Worm (Caenorhabditis elegans) whole organism, young adult: ENCODE results near the gene mex-6.

Experiments used
- F23B12.7 ChIP-seq: sonication (generic microtip); optimal IDR thresholded peaks from 2 replicates; lab custom pipeline; 2017; ENCODE audit warnings: missing genetic modification characterization, mild to moderate bottlenecking, missing compliant biosample characterization, antibody characterized with exemption, moderate library complexity; ENCODE audit not compliant: insufficient read depth
- F52B5.7 ChIP-seq: sonication (generic microtip); optimal IDR thresholded peaks from 2 replicates; lab custom pipeline; 2016; ENCODE audit warnings: mild to moderate bottlenecking, missing genetic modification characterization, missing compliant biosample characterization
- F55B11.4 ChIP-seq: sonication (generic microtip); optimal IDR thresholded peaks from 2 replicates; lab custom pipeline; 2016; ENCODE audit warnings: missing compliant biosample characterization, missing genetic modification characterization, borderline replicate concordance; ENCODE audit not compliant: insufficient read depth
- F57C9.4 ChIP-seq: sonication (generic microtip); optimal IDR thresholded peaks from 2 replicates; lab custom pipeline; 2017; ENCODE audit warnings: mild to moderate bottlenecking, missing genetic modification characterization, missing compliant biosample characterization
- K11D2.4 ChIP-seq: fragments of 200-800 bp; sonication (Bioruptor generic); IDR thresholded peaks from 2 replicates; pipeline ENCODE4 v1.3.6; 2022; ENCODE audit warnings: missing genetic modification reagents, missing genetic modification characterization, missing compliant biosample characterization
- T07F8.4 ChIP-seq: sonication (generic microtip); optimal IDR thresholded peaks from 2 replicates; lab custom pipeline; 2016; ENCODE audit warnings: mild to moderate bottlenecking, missing genetic modification characterization, moderate library complexity, missing compliant biosample characterization
- Y53G8AR.9 ChIP-seq: fragments of 200-800 bp; sonication (Bioruptor generic); conservative IDR thresholded peaks from 2 replicates; pipeline ENCODE4 v1.3.6; 2022; ENCODE audit warnings: missing genetic modification reagents, missing genetic modification characterization, missing compliant biosample characterization
- Y67H2A.10 ChIP-seq: fragments of 200-800 bp; sonication (Bioruptor generic); conservative IDR thresholded peaks from 2 replicates; pipeline ENCODE4 v1.3.6; 2022; ENCODE audit warnings: missing genetic modification reagents, missing genetic modification characterization, missing compliant biosample characterization
- Y79H2A.3 ChIP-seq: fragments of 200-800 bp; sonication (Bioruptor generic); conservative IDR thresholded peaks from 2 replicates; pipeline ENCODE4 v1.3.6; 2022; ENCODE audit warnings: missing genetic modification reagents, missing genetic modification characterization, missing compliant biosample characterization
- akir-1 ChIP-seq: fragments of 200-800 bp; sonication (Bioruptor generic); optimal IDR thresholded peaks from 2 replicates; lab custom pipeline; 2018; ENCODE audit warnings: mild to moderate bottlenecking, missing genetic modification characterization, moderate library complexity, missing compliant biosample characterization
- aptf-3 ChIP-seq: fragments of 200-800 bp; sonication (Bioruptor generic); IDR thresholded peaks from 2 replicates; pipeline ENCODE4 v1.3.6; 2022; ENCODE audit warnings: missing genetic modification characterization, missing compliant biosample characterization
- atf-7 ChIP-seq: sonication (generic microtip); optimal IDR thresholded peaks from 2 replicates; lab custom pipeline; 2017; ENCODE audit warnings: mild to moderate bottlenecking, missing genetic modification characterization, missing compliant biosample characterization
- attf-5 ChIP-seq: fragments of 200-800 bp; sonication (Bioruptor generic); optimal IDR thresholded peaks from 2 replicates; lab custom pipeline; 2018; ENCODE audit warnings: mild to moderate bottlenecking, missing genetic modification characterization, missing compliant biosample characterization
- bed-1 ChIP-seq: fragments of 200-800 bp; sonication (Bioruptor generic); IDR thresholded peaks from 2 replicates; pipeline ENCODE4 v1.3.6; 2022; ENCODE audit warnings: missing genetic modification reagents, missing genetic modification characterization, missing compliant biosample characterization
- cebp-1 ChIP-seq, 2 experiments: fragments of 200-800 bp in 1 of 2; sonication (Bioruptor generic) in 1 of 2; sonication (generic microtip) in 1 of 2; IDR thresholded peaks in 1 of 2; optimal IDR thresholded peaks in 1 of 2; 2 replicates each; pipeline versions ENCODE4 v1.3.6 to Lab custom; 2017 to 2022; ENCODE audit warnings: missing compliant biosample characterization in 2 of 2, missing genetic modification characterization in 2 of 2, mild to moderate bottlenecking in 1 of 2, missing genetic modification reagents in 1 of 2, moderate library complexity in 1 of 2
- cebp-2 ChIP-seq: fragments of 200-800 bp; sonication (Bioruptor generic); IDR thresholded peaks from 2 replicates; pipeline ENCODE4 v1.3.6; 2022; ENCODE audit warnings: missing genetic modification characterization, missing compliant biosample characterization
- chd-7 ChIP-seq: sonication (generic microtip); optimal IDR thresholded peaks from 2 replicates; lab custom pipeline; 2016; ENCODE audit warnings: mild to moderate bottlenecking, missing genetic modification characterization, moderate library complexity, missing compliant biosample characterization
- dpff-1 ChIP-seq: sonication (generic microtip); optimal IDR thresholded peaks from 2 replicates; lab custom pipeline; 2017; ENCODE audit warnings: mild to moderate bottlenecking, missing genetic modification characterization, missing compliant biosample characterization
- dpl-1 ChIP-seq: fragments of 150-350 bp; optimal IDR thresholded peaks from 2 replicates; lab custom pipeline; 2014; ENCODE audit warnings: missing biosample characterization, missing genetic modification reagents, missing genetic modification characterization
- egl-18 ChIP-seq: fragments of 200-800 bp; sonication (Bioruptor generic); IDR thresholded peaks from 2 replicates; pipeline ENCODE4 v1.3.6; 2022; ENCODE audit warnings: missing genetic modification reagents, missing genetic modification characterization, missing compliant biosample characterization
- egrh-3 ChIP-seq: fragments of 200-800 bp; sonication (Bioruptor generic); IDR thresholded peaks from 2 replicates; pipeline ENCODE4 v1.3.6; 2022; ENCODE audit warnings: missing genetic modification reagents, missing genetic modification characterization, missing compliant biosample characterization
- ekl-4 ChIP-seq: fragments of 200-800 bp; sonication (Bioruptor generic); IDR thresholded peaks from 2 replicates; pipeline ENCODE4 v1.3.6; 2022; ENCODE audit warnings: missing genetic modification reagents, missing genetic modification characterization, missing compliant biosample characterization
- him-1 ChIP-seq: sonication (generic microtip); optimal IDR thresholded peaks from 2 replicates; lab custom pipeline; 2016; ENCODE audit warnings: missing genotype, missing genetic modification reagents, missing genetic modification characterization, missing compliant biosample characterization
- hlh-26 ChIP-seq: fragments of 200-800 bp; sonication (Bioruptor generic); conservative IDR thresholded peaks from 2 replicates; pipeline ENCODE4 v1.3.6; 2022; ENCODE audit warnings: missing genetic modification reagents, missing genetic modification characterization, missing compliant biosample characterization
- lin-54 ChIP-seq: fragments of 200-800 bp; sonication (Bioruptor generic); optimal IDR thresholded peaks from 2 replicates; lab custom pipeline; 2018; ENCODE audit warnings: mild to moderate bottlenecking, missing genetic modification characterization, missing compliant biosample characterization
- madf-10 ChIP-seq: sonication (generic microtip); optimal IDR thresholded peaks from 2 replicates; lab custom pipeline; 2016; ENCODE audit warnings: mild to moderate bottlenecking, missing genetic modification characterization, missing compliant biosample characterization
- mel-28 ChIP-seq: sonication (generic microtip); optimal IDR thresholded peaks from 2 replicates; lab custom pipeline; 2016; ENCODE audit warnings: borderline replicate concordance, mild to moderate bottlenecking, missing genetic modification characterization, missing compliant biosample characterization
- nhr-90 ChIP-seq: sonication (generic microtip); optimal IDR thresholded peaks from 2 replicates; lab custom pipeline; 2016; ENCODE audit warnings: missing genotype, mild to moderate bottlenecking, missing genetic modification characterization, missing compliant biosample characterization
- pha-4 ChIP-seq: fragments of 150-350 bp; sonication (generic microtip); optimal IDR thresholded peaks from 2 replicates; lab custom pipeline; 2014; ENCODE audit warnings: missing biosample characterization, missing genetic modification reagents, missing genetic modification characterization
- rec-8 ChIP-seq, 2 experiments: sonication (generic microtip); optimal IDR thresholded peaks; 2 replicates each; lab custom pipeline; 2016; ENCODE audit warnings: mild to moderate bottlenecking in 2 of 2, missing genetic modification characterization in 2 of 2, missing genetic modification reagents in 2 of 2, missing genotype in 2 of 2, missing biosample characterization in 1 of 2, missing compliant biosample characterization in 1 of 2, moderate library complexity in 1 of 2
- snpc-1.3 ChIP-seq: sonication (generic microtip); optimal IDR thresholded peaks from 2 replicates; lab custom pipeline; 2017; ENCODE audit warnings: missing genetic modification characterization, mild to moderate bottlenecking, missing compliant biosample characterization, antibody characterized with exemption, moderate library complexity, missing genotype, missing genetic modification reagents; ENCODE audit not compliant: insufficient read depth
- somi-1 ChIP-seq: fragments of 200-800 bp; sonication (Bioruptor generic); optimal IDR thresholded peaks from 2 replicates; lab custom pipeline; 2018; ENCODE audit warnings: mild to moderate bottlenecking, missing genetic modification characterization, missing compliant biosample characterization
- unc-130 ChIP-seq: sonication (generic microtip); optimal IDR thresholded peaks from 2 replicates; lab custom pipeline; 2016; ENCODE audit warnings: missing genetic modification reagents, missing genetic modification characterization, missing compliant biosample characterization
- zfh-2 ChIP-seq: fragments of 200-800 bp; sonication (Bioruptor generic); conservative IDR thresholded peaks from 2 replicates; pipeline ENCODE4 v1.3.6; 2022; ENCODE audit warnings: missing genetic modification reagents, missing genetic modification characterization, missing compliant biosample characterization
- zim-3 ChIP-seq: sonication (generic microtip); optimal IDR thresholded peaks from 2 replicates; lab custom pipeline; 2017; ENCODE audit warnings: mild to moderate bottlenecking, missing genetic modification characterization, moderate library complexity, missing compliant biosample characterization
- ztf-26 ChIP-seq: sonication (generic microtip); optimal IDR thresholded peaks from 2 replicates; lab custom pipeline; 2017; ENCODE audit warnings: missing genetic modification characterization, missing compliant biosample characterization
- ztf-3 ChIP-seq: fragments of 200-800 bp; sonication (Bioruptor generic); optimal IDR thresholded peaks from 2 replicates; lab custom pipeline; 2018; ENCODE audit warnings: mild to moderate bottlenecking, missing genetic modification characterization, missing compliant biosample characterization
- ztf-6 ChIP-seq: fragments of 200-800 bp; sonication (Bioruptor generic); IDR thresholded peaks from 2 replicates; pipeline ENCODE4 v1.3.6; 2022; ENCODE audit warnings: missing genetic modification reagents, missing genetic modification characterization, missing compliant biosample characterization

mex-6 gene

ce11 chrII:9518781-9519180, 5.2 kb upstream of the mex-6 start, which contains the start of the genes sfxn-1.1 and AH6.3:
Gene sfxn-1.1, minus strand, starts transcription at chrII:9518881.
Gene AH6.3, plus strand, starts transcription at chrII:9519055.
- TF ChIP-seq ztf-26 (tag; lab: Kevin White, UChicago) (no peak), F57C9.4 (tag; lab: Kevin White, UChicago) (no peak), Y53G8AR.9 (GFP tag; lab: Robert Waterston, UW) (no peak), unc-130 (GFP tag; lab: Kevin White, UChicago) (no peak), him-1 (tag; lab: Kevin White, UChicago) (no peak), egl-18 (no peak), somi-1 (GFP tag; lab: Kevin White, UChicago) (no peak), F55B11.4 (tag; lab: Kevin White, UChicago) (no peak), aptf-3 (GFP tag; lab: Robert Waterston, UW) (no peak), egrh-3 (GFP tag; lab: Robert Waterston, UW) (no peak), F52B5.7 (tag; lab: Kevin White, UChicago) (no peak), F23B12.7 (tag; lab: Kevin White, UChicago) (no peak), ztf-3 (GFP tag; lab: Kevin White, UChicago) (no peak), T07F8.4 (tag; lab: Kevin White, UChicago) (no peak)

ce11 chrII:9521570-9521969, 2.4 kb upstream of the mex-6 start, which contains the start of gene sra-1:
Gene sra-1, minus strand, starts transcription at chrII:9521670.
- TF ChIP-seq snpc-1.3 (tag; lab: Kevin White, UChicago) = no peak
- no peak for TF ChIP-seq zfh-2
- TF ChIP-seq K11D2.4 = no peak
- TF ChIP-seq, all 124 proteins: peak for 0

ce11 chrII:9522986-9523385, 988 bp upstream of the mex-6 start, which contains the start of gene AH6.17:
Gene AH6.17, plus strand, starts transcription at chrII:9523170.
- TF ChIP-seq nhr-90 (tag; lab: Kevin White, UChicago) = no peak
- TF ChIP-seq him-1 (tag; lab: Kevin White, UChicago) = no peak
- TF ChIP-seq akir-1 (GFP tag; lab: Kevin White, UChicago) = no peak
- no peak for TF ChIP-seq chd-7 (tag; lab: Kevin White, UChicago)
- no peak for TF ChIP-seq bed-1 (GFP tag; lab: Robert Waterston, UW)
- no peak for TF ChIP-seq cebp-1 (GFP tag; IDR thresholded peaks at IDR 0.05; lab: Robert Waterston, UW)
- no peak for TF ChIP-seq cebp-1 (tag; optimal IDR thresholded peaks at IDR 0.05; lab: Kevin White, UChicago)
- TF ChIP-seq cebp-2 (GFP tag; lab: Robert Waterston, UW) = no peak
- no peak for TF ChIP-seq rec-8 (tag; optimal IDR thresholded peaks at IDR 0.05; lab: Kevin White, UChicago)

ce11 chrII:9528480-9528879, 4.5 kb downstream of the mex-6 start, which contains the start of gene sra-2:
Gene sra-2, plus strand, starts transcription at chrII:9528780.
- TF ChIP-seq Y67H2A.10 (no peak), madf-10 (tag; lab: Kevin White, UChicago) (no peak), dpff-1 (tag; lab: Kevin White, UChicago) (no peak), pha-4 (tag; lab: Kevin White, UChicago) (no peak), ekl-4 (no peak), dpl-1 (GFP tag; lab: Kevin White, UChicago) (no peak), zim-3 (tag; lab: Kevin White, UChicago) (no peak), bed-1 (GFP tag; lab: Robert Waterston, UW) (no peak), mel-28 (tag; lab: Kevin White, UChicago) (no peak), hlh-26 (GFP tag; lab: Robert Waterston, UW) (no peak), Y79H2A.3 (GFP tag; lab: Robert Waterston, UW) (no peak), attf-5 (GFP tag; lab: Kevin White, UChicago) (no peak), T07F8.4 (tag; lab: Kevin White, UChicago) (no peak), unc-130 (GFP tag; lab: Kevin White, UChicago) (no peak), atf-7 (tag; lab: Kevin White, UChicago) (no peak), ztf-6 (GFP tag; lab: Robert Waterston, UW) (no peak), lin-54 (GFP tag; lab: Kevin White, UChicago) (no peak)
- TF ChIP-seq, all 124 proteins: peak for 0
